Worm (Caenorhabditis elegans) whole organism, L4 larva: ENCODE results near the gene ubc-1.

Experiments used
- F26F4.8 ChIP-seq: fragments of 200-800 bp; sonication (Bioruptor generic); conservative IDR thresholded peaks from 2 replicates; pipeline ENCODE4 v1.3.6; 2022; ENCODE audit warnings: missing genetic modification characterization, missing compliant biosample characterization
- F49E8.2 ChIP-seq: sonication (generic microtip); optimal IDR thresholded peaks from 2 replicates; lab custom pipeline; 2016; ENCODE audit warnings: missing compliant biosample characterization, mild to moderate bottlenecking, missing genetic modification characterization, borderline replicate concordance
- aha-1 ChIP-seq: fragments of 150-350 bp; peaks from one replicate; lab custom pipeline; 2014; ENCODE audit warnings: missing biosample characterization, missing genetic modification characterization
- aly-2 ChIP-seq: sonication (generic microtip); optimal IDR thresholded peaks from 2 replicates; lab custom pipeline; 2018; ENCODE audit warnings: missing biosample characterization, missing genetic modification characterization
- ama-1 ChIP-seq: fragments of 150-350 bp; optimal IDR thresholded peaks from 2 replicates; lab custom pipeline; 2014; ENCODE audit warnings: inconsistent platforms, mixed read lengths
- ceh-20 ChIP-seq: fragments of 200-800 bp; sonication (Bioruptor generic); IDR thresholded peaks from 2 replicates; pipeline ENCODE4 v1.3.6; 2022; ENCODE audit warnings: missing genetic modification reagents, missing genetic modification characterization, missing compliant biosample characterization
- ceh-62 ChIP-seq: sonication (generic microtip); optimal IDR thresholded peaks from 2 replicates; lab custom pipeline; 2017; ENCODE audit warnings: missing biosample characterization, missing genetic modification characterization
- ceh-82 ChIP-seq: sonication (generic microtip); optimal IDR thresholded peaks from 2 replicates; lab custom pipeline; 2017; ENCODE audit warnings: missing biosample characterization, missing genetic modification characterization
- cey-2 ChIP-seq: sonication (generic microtip); optimal IDR thresholded peaks from 3 replicates; lab custom pipeline; 2017; ENCODE audit warnings: missing genetic modification characterization, mild to moderate bottlenecking, missing compliant biosample characterization, antibody characterized with exemption, borderline replicate concordance; ENCODE audit not compliant: insufficient read depth
- daf-19 ChIP-seq: fragments of 200-800 bp; sonication (Bioruptor generic); conservative IDR thresholded peaks from 2 replicates; pipeline ENCODE4 v1.3.6; 2022; ENCODE audit warnings: missing genetic modification characterization, missing compliant biosample characterization
- dmd-9 ChIP-seq: fragments of 200-800 bp; sonication (Bioruptor generic); IDR thresholded peaks from 2 replicates; pipeline ENCODE4 v1.3.6; 2022; ENCODE audit warnings: missing genetic modification reagents, missing genetic modification characterization, missing compliant biosample characterization
- egl-27 ChIP-seq: sonication (generic microtip); optimal IDR thresholded peaks from 3 replicates; lab custom pipeline; 2017; ENCODE audit warnings: missing biosample characterization, missing genetic modification reagents, missing genetic modification characterization
- egl-43 ChIP-seq: fragments of 200-800 bp; sonication (Bioruptor generic); IDR thresholded peaks from 2 replicates; pipeline ENCODE4 v1.3.6; 2022; ENCODE audit warnings: missing genetic modification reagents, missing genetic modification characterization, missing compliant biosample characterization
- fos-1 ChIP-seq: fragments of 150-350 bp; optimal IDR thresholded peaks from 2 replicates; lab custom pipeline; 2014; ENCODE audit warnings: missing biosample characterization, missing genetic modification characterization
- hif-1 ChIP-seq, 2 experiments: sonication (generic microtip); optimal IDR thresholded peaks; 2 replicates each; lab custom pipeline; 2016 to 2017; ENCODE audit warnings: missing compliant biosample characterization in 2 of 2, missing genetic modification characterization in 2 of 2, missing genetic modification reagents in 2 of 2, missing genotype in 2 of 2, mild to moderate bottlenecking in 1 of 2
- hlh-11 ChIP-seq: fragments of 200-800 bp; sonication (Bioruptor generic); optimal IDR thresholded peaks from 2 replicates; lab custom pipeline; 2018; ENCODE audit warnings: mild to moderate bottlenecking, missing genetic modification characterization, missing compliant biosample characterization
- jun-1 ChIP-seq: fragments of 150-350 bp; optimal IDR thresholded peaks from 2 replicates; lab custom pipeline; 2014; ENCODE audit warnings: missing biosample characterization, missing genetic modification reagents, missing genetic modification characterization
- lin-29 ChIP-seq: fragments of 200-800 bp; sonication (Bioruptor generic); IDR thresholded peaks from 2 replicates; pipeline ENCODE4 v1.3.6; 2022; ENCODE audit warnings: missing genetic modification reagents, missing genetic modification characterization, missing compliant biosample characterization
- mdt-29 ChIP-seq: fragments of 200-800 bp; sonication (Bioruptor generic); IDR thresholded peaks from 2 replicates; pipeline ENCODE4 v1.3.6; 2022; ENCODE audit warnings: missing genetic modification reagents, missing genetic modification characterization, missing compliant biosample characterization
- mxl-2 ChIP-seq: fragments of 200-800 bp; sonication (Bioruptor generic); conservative IDR thresholded peaks from 2 replicates; pipeline ENCODE4 v1.3.6; 2022; ENCODE audit warnings: missing genetic modification reagents, missing genetic modification characterization, missing compliant biosample characterization
- nhr-10 ChIP-seq: fragments of 150-350 bp; optimal IDR thresholded peaks from 2 replicates; lab custom pipeline; 2014; ENCODE audit warnings: missing biosample characterization, missing genetic modification characterization
- nhr-111 ChIP-seq: fragments of 200-800 bp; sonication (Bioruptor generic); optimal IDR thresholded peaks from 2 replicates; lab custom pipeline; 2018; ENCODE audit warnings: mild to moderate bottlenecking, missing genetic modification characterization, missing compliant biosample characterization
- nhr-28 ChIP-seq: fragments of 150-350 bp; optimal IDR thresholded peaks from 2 replicates; lab custom pipeline; 2014; ENCODE audit warnings: missing biosample characterization, missing genetic modification characterization
- nhr-48 ChIP-seq: sonication (generic microtip); optimal IDR thresholded peaks from 2 replicates; lab custom pipeline; 2016; ENCODE audit warnings: mild to moderate bottlenecking, missing genetic modification characterization, missing compliant biosample characterization
- nhr-77 ChIP-seq: fragments of 150-350 bp; optimal IDR thresholded peaks from 2 replicates; lab custom pipeline; 2014; ENCODE audit warnings: missing biosample characterization, missing genetic modification characterization
- pqm-1 ChIP-seq: sonication (generic microtip); optimal IDR thresholded peaks from 2 replicates; lab custom pipeline; 2017; ENCODE audit warnings: missing biosample characterization, missing genetic modification characterization
- rbr-2 ChIP-seq: sonication (generic microtip); optimal IDR thresholded peaks from 2 replicates; lab custom pipeline; 2016; ENCODE audit warnings: missing genotype, missing genetic modification characterization, missing compliant biosample characterization
- sdz-12 ChIP-seq: fragments of 200-800 bp; sonication (Bioruptor generic); optimal IDR thresholded peaks from 2 replicates; lab custom pipeline; 2018; ENCODE audit warnings: mild to moderate bottlenecking, missing genetic modification characterization, missing compliant biosample characterization
- snpc-4 ChIP-seq: fragments of 150-350 bp; optimal IDR thresholded peaks from 2 replicates; lab custom pipeline; 2014; ENCODE audit warnings: missing biosample characterization, missing genetic modification characterization
- tag-97 ChIP-seq: fragments of 200-800 bp; sonication (Bioruptor generic); IDR thresholded peaks from 2 replicates; pipeline ENCODE4 v1.3.6; 2022; ENCODE audit warnings: missing genetic modification characterization, missing compliant biosample characterization
- unc-39 ChIP-seq: sonication (generic microtip); optimal IDR thresholded peaks from 2 replicates; lab custom pipeline; 2017; ENCODE audit warnings: missing biosample characterization, missing genetic modification characterization
- unc-62 ChIP-seq, 3 experiments: fragments of 150-350 bp in 1 of 3; sonication (generic microtip); optimal IDR thresholded peaks in 2 of 3; peaks in 1 of 3; 1 replicate in 1 of 3; 2 replicates in 2 of 3; lab custom pipeline; 2014 to 2017; ENCODE audit warnings: missing biosample characterization in 3 of 3, missing genetic modification characterization in 3 of 3, missing genetic modification reagents in 3 of 3, missing genotype in 1 of 3

The ubc-1 gene

ce11 chrIV:4102720-4103119 is at the start of gene ubc-1:
Gene ubc-1 (plus strand): TSS chrIV:4103020.
- TF ChIP-seq nhr-48 (tag; lab: Kevin White, UChicago) = no peak
- peak in 1 of 2 experiments; percentile 58 for TF ChIP-seq unc-62 (GFP tag; optimal IDR thresholded peaks at IDR 0.05 in 1 of 2; lab: Kevin White, UChicago)
- TF ChIP-seq unc-62 (tag; optimal IDR thresholded peaks at IDR 0.05; lab: Kevin White, UChicago) = no peak
- TF ChIP-seq, all 104 proteins: peak for 1

ce11 chrIV:4053405-4053804 is 49.4 kb upstream of the ubc-1 start:
- TF ChIP-seq aha-1 = peak; percentile 78
- no peak for TF ChIP-seq hlh-11 (tag; lab: Kevin White, UChicago)
- TF ChIP-seq aly-2 (tag; lab: Kevin White, UChicago) = no peak
- no peak for TF ChIP-seq daf-19 (GFP tag; lab: Robert Waterston, UW)
- TF ChIP-seq nhr-28 = peak; percentile 8
- TF ChIP-seq ceh-62 (tag; lab: Kevin White, UChicago) = no peak
- peak; percentile 52 for TF ChIP-seq pqm-1 (tag; lab: Kevin White, UChicago)
- TF ChIP-seq, all 104 proteins: peak for 3

ce11 chrIV:4055297-4055696 is 47.5 kb upstream of the ubc-1 start:
- TF ChIP-seq tag-97 (GFP tag; lab: Robert Waterston, UW) (no peak), unc-62 (GFP tag; optimal IDR thresholded peaks at IDR 0.05 in 1 of 2; lab: Kevin White, UChicago) (peak in 1 of 2 experiments; percentile 11), unc-62 (tag; optimal IDR thresholded peaks at IDR 0.05; lab: Kevin White, UChicago) (no peak), fos-1 (no peak), nhr-111 (no peak), mdt-29 (GFP tag; lab: Robert Waterston, UW) (no peak), ceh-20 (GFP tag; lab: Robert Waterston, UW) (no peak), F49E8.2 (no peak)

ce11 chrIV:4063573-4063972 is 39.2 kb upstream of the ubc-1 start, which contains the start of gene ilys-6:
Gene ilys-6 (minus strand): TSS chrIV:4063673.
- no peak for TF ChIP-seq jun-1
- TF ChIP-seq egl-43 (GFP tag; lab: Robert Waterston, UW) = no peak
- TF ChIP-seq dmd-9 = no peak
- no peak for TF ChIP-seq egl-27 (tag; lab: Kevin White, UChicago)
- no peak for TF ChIP-seq nhr-10 (tag; lab: Kevin White, UChicago)
- no peak for TF ChIP-seq nhr-77 (tag; lab: Kevin White, UChicago)
- TF ChIP-seq mxl-2 (GFP tag; lab: Robert Waterston, UW) = no peak
- no peak for TF ChIP-seq hif-1 (tag; optimal IDR thresholded peaks at IDR 0.05; lab: Kevin White, UChicago)
- no peak for TF ChIP-seq cey-2 (tag; lab: Kevin White, UChicago)
- no peak for TF ChIP-seq snpc-4
- no peak for TF ChIP-seq sdz-12 (GFP tag; lab: Kevin White, UChicago)
- TF ChIP-seq rbr-2 (tag; lab: Kevin White, UChicago) = no peak
- no peak for TF ChIP-seq F26F4.8 (GFP tag; lab: Robert Waterston, UW)

- no peak for TF ChIP-seq dmd-9
- TF ChIP-seq unc-62 (GFP tag; optimal IDR thresholded peaks at IDR 0.05 in 1 of 2; lab: Kevin White, UChicago) = peak in 1 of 2 experiments; percentile 95
- no peak for TF ChIP-seq unc-62 (tag; optimal IDR thresholded peaks at IDR 0.05; lab: Kevin White, UChicago)
- no peak for TF ChIP-seq ama-1 (lab: Kevin White, UChicago)
- no peak for TF ChIP-seq ceh-82 (tag; lab: Kevin White, UChicago)
- no peak for TF ChIP-seq lin-29 (GFP tag; lab: Robert Waterston, UW)
These were observed 35.5 kb upstream of the ubc-1 start for ce11 chrIV:4067336-4067735.

- TF ChIP-seq unc-39 (tag; lab: Kevin White, UChicago) = no peak
- TF ChIP-seq nhr-48 (tag; lab: Kevin White, UChicago) = no peak
These were observed 34.3 kb upstream of the ubc-1 start, which contains the start of gene fbxb-55 for ce11 chrIV:4068480-4068879. Gene fbxb-55 (plus strand): TSS chrIV:4068780.
